Worm (Caenorhabditis elegans) whole organism, L2 larva: ENCODE results near the gene far-1.

Experiments
- C34F6.9 ChIP-seq: fragments of 150-350 bp; optimal IDR thresholded peaks from 2 replicates; lab custom pipeline; 2014; ENCODE audit warnings: missing biosample characterization, missing genetic modification characterization
- Y55F3AM.14 ChIP-seq: fragments of 200-800 bp; sonication (Bioruptor generic); optimal IDR thresholded peaks from 2 replicates; lab custom pipeline; 2018; ENCODE audit warnings: mild to moderate bottlenecking, missing genetic modification characterization, missing compliant biosample characterization
- ZK546.5 ChIP-seq: sonication (generic microtip); optimal IDR thresholded peaks from 2 replicates; lab custom pipeline; 2017; ENCODE audit warnings: missing biosample characterization, missing genetic modification characterization
- alr-1 ChIP-seq: fragments of 150-350 bp; optimal IDR thresholded peaks from 2 replicates; lab custom pipeline; 2014; ENCODE audit warnings: missing biosample characterization, missing genetic modification characterization
- aly-2 ChIP-seq: fragments of 150-350 bp; optimal IDR thresholded peaks from 2 replicates; lab custom pipeline; 2014; ENCODE audit warnings: missing biosample characterization, missing genetic modification characterization
- ama-1 ChIP-seq: fragments of 150-350 bp; optimal IDR thresholded peaks from 2 replicates; lab custom pipeline; 2018; ENCODE audit warnings: inconsistent platforms
- ceh-16 ChIP-seq: fragments of 150-350 bp; optimal IDR thresholded peaks from 2 replicates; lab custom pipeline; 2014; ENCODE audit warnings: missing biosample characterization, missing genetic modification characterization
- ceh-82 ChIP-seq: fragments of 150-350 bp; optimal IDR thresholded peaks from 2 replicates; lab custom pipeline; 2014; ENCODE audit warnings: missing biosample characterization, missing genetic modification characterization
- crh-2 ChIP-seq: sonication (generic microtip); optimal IDR thresholded peaks from 2 replicates; lab custom pipeline; 2017; ENCODE audit warnings: missing biosample characterization, missing genetic modification characterization
- dmd-4 ChIP-seq: sonication (generic microtip); optimal IDR thresholded peaks from 2 replicates; lab custom pipeline; 2017; ENCODE audit warnings: missing biosample characterization, missing genetic modification characterization
- egl-27 ChIP-seq: sonication (generic microtip); optimal IDR thresholded peaks from 3 replicates; lab custom pipeline; 2017; ENCODE audit warnings: missing biosample characterization, missing genetic modification reagents, missing genetic modification characterization
- elt-1 ChIP-seq: fragments of 150-350 bp; optimal IDR thresholded peaks from 2 replicates; lab custom pipeline; 2014; ENCODE audit warnings: missing biosample characterization, missing genetic modification characterization
- elt-3 ChIP-seq: sonication (generic microtip); optimal IDR thresholded peaks from 2 replicates; lab custom pipeline; 2017; ENCODE audit warnings: missing biosample characterization, missing genetic modification characterization
- fos-1 ChIP-seq: fragments of 150-350 bp; optimal IDR thresholded peaks from 2 replicates; lab custom pipeline; 2014; ENCODE audit warnings: missing biosample characterization, missing genetic modification characterization
- gmeb-1 ChIP-seq: fragments of 150-350 bp; optimal IDR thresholded peaks from 2 replicates; lab custom pipeline; 2014; ENCODE audit warnings: missing biosample characterization, missing genetic modification characterization
- lin-11 ChIP-seq: fragments of 150-350 bp; sonication (generic microtip); optimal IDR thresholded peaks from 2 replicates; lab custom pipeline; 2014; ENCODE audit warnings: missing biosample characterization, missing genetic modification characterization, inconsistent platforms, mixed read lengths
- lin-13 ChIP-seq: fragments of 150-350 bp; optimal IDR thresholded peaks from 2 replicates; lab custom pipeline; 2014; ENCODE audit warnings: missing biosample characterization, missing genetic modification reagents, missing genetic modification characterization
- lin-39 ChIP-seq: fragments of 150-350 bp; optimal IDR thresholded peaks from 2 replicates; lab custom pipeline; 2014; ENCODE audit warnings: missing biosample characterization, missing genetic modification reagents, missing genetic modification characterization
- lsy-2 ChIP-seq, 2 experiments: fragments of 150-350 bp in 1 of 2; sonication (generic microtip) in 1 of 2; optimal IDR thresholded peaks; 2 replicates each; lab custom pipeline; 2014 to 2017; ENCODE audit warnings: missing biosample characterization in 2 of 2, missing genetic modification characterization in 2 of 2
- mab-5 ChIP-seq: fragments of 150-350 bp; optimal IDR thresholded peaks from 2 replicates; lab custom pipeline; 2014; ENCODE audit warnings: missing biosample characterization, missing genetic modification characterization
- mbf-1 ChIP-seq: sonication (generic microtip); optimal IDR thresholded peaks from 2 replicates; lab custom pipeline; 2017; ENCODE audit warnings: missing biosample characterization, missing genetic modification characterization
- mdl-1 ChIP-seq, 2 experiments: fragments of 150-350 bp in 1 of 2; sonication (generic microtip) in 1 of 2; optimal IDR thresholded peaks; 2 replicates each; lab custom pipeline; 2017; ENCODE audit warnings: missing biosample characterization in 2 of 2, missing genetic modification characterization in 2 of 2
- nhr-10 ChIP-seq: sonication (generic microtip); optimal IDR thresholded peaks from 2 replicates; lab custom pipeline; 2017; ENCODE audit warnings: missing biosample characterization, missing genetic modification characterization
- nhr-11 ChIP-seq: fragments of 150-350 bp; optimal IDR thresholded peaks from 2 replicates; lab custom pipeline; 2014; ENCODE audit warnings: missing biosample characterization, missing genetic modification characterization
- nhr-12 ChIP-seq: fragments of 150-350 bp; optimal IDR thresholded peaks from 2 replicates; lab custom pipeline; 2014; ENCODE audit warnings: missing biosample characterization, missing genetic modification characterization
- nhr-129 ChIP-seq: fragments of 150-350 bp; optimal IDR thresholded peaks from 2 replicates; lab custom pipeline; 2014; ENCODE audit warnings: missing biosample characterization, missing genetic modification characterization
- nhr-21 ChIP-seq: fragments of 150-350 bp; optimal IDR thresholded peaks from 2 replicates; lab custom pipeline; 2014; ENCODE audit warnings: missing biosample characterization, missing genetic modification characterization
- nhr-23 ChIP-seq: fragments of 150-350 bp; optimal IDR thresholded peaks from 2 replicates; lab custom pipeline; 2014; ENCODE audit warnings: missing biosample characterization, missing genetic modification reagents, missing genetic modification characterization
- nhr-237 ChIP-seq: fragments of 150-350 bp; optimal IDR thresholded peaks from 2 replicates; lab custom pipeline; 2014; ENCODE audit warnings: missing biosample characterization, missing genetic modification characterization
- nhr-25 ChIP-seq: fragments of 150-350 bp; sonication (generic microtip); optimal IDR thresholded peaks from 3 replicates; lab custom pipeline; 2014; ENCODE audit warnings: missing biosample characterization, missing genetic modification characterization
- nhr-6 ChIP-seq: fragments of 150-350 bp; optimal IDR thresholded peaks from 2 replicates; lab custom pipeline; 2014; ENCODE audit warnings: missing biosample characterization, missing genetic modification characterization
- nhr-77 ChIP-seq: fragments of 150-350 bp; optimal IDR thresholded peaks from 2 replicates; lab custom pipeline; 2014; ENCODE audit warnings: missing biosample characterization, missing genetic modification characterization
- peb-1 ChIP-seq: fragments of 150-350 bp; optimal IDR thresholded peaks from 2 replicates; lab custom pipeline; 2014; ENCODE audit warnings: missing biosample characterization, missing genetic modification characterization
- sem-4 ChIP-seq: fragments of 150-350 bp; optimal IDR thresholded peaks from 2 replicates; lab custom pipeline; 2014; ENCODE audit warnings: missing biosample characterization, missing genetic modification reagents, missing genetic modification characterization
- skn-1 ChIP-seq: sonication (generic microtip); optimal IDR thresholded peaks from 2 replicates; lab custom pipeline; 2017; ENCODE audit warnings: missing biosample characterization, missing genetic modification characterization
- sma-3 ChIP-seq: sonication (generic microtip); optimal IDR thresholded peaks from 2 replicates; lab custom pipeline; 2016; ENCODE audit warnings: missing genetic modification reagents, missing genetic modification characterization, missing compliant biosample characterization
- sma-9 ChIP-seq, 2 experiments: fragments of 150-350 bp in 1 of 2; sonication (generic microtip) in 1 of 2; optimal IDR thresholded peaks; 2 replicates each; lab custom pipeline; 2014 to 2016; ENCODE audit warnings: missing genetic modification characterization in 2 of 2, mild to moderate bottlenecking in 1 of 2, missing biosample characterization in 1 of 2, missing compliant biosample characterization in 1 of 2, missing genetic modification reagents in 1 of 2, moderate library complexity in 1 of 2
- snpc-4 ChIP-seq: fragments of 150-350 bp; optimal IDR thresholded peaks from 2 replicates; lab custom pipeline; 2014; ENCODE audit warnings: missing biosample characterization, missing genetic modification characterization
- unc-39 ChIP-seq: fragments of 150-350 bp; optimal IDR thresholded peaks from 2 replicates; lab custom pipeline; 2014; ENCODE audit warnings: missing biosample characterization, missing genetic modification characterization
- unc-55 ChIP-seq: fragments of 150-350 bp; sonication (generic microtip); optimal IDR thresholded peaks from 3 replicates; lab custom pipeline; 2014; ENCODE audit warnings: missing biosample characterization, missing genetic modification reagents, missing genetic modification characterization
- zag-1 ChIP-seq: fragments of 150-350 bp; optimal IDR thresholded peaks from 2 replicates; lab custom pipeline; 2014; ENCODE audit warnings: missing biosample characterization, missing genetic modification characterization
- ztf-1 ChIP-seq: fragments of 200-800 bp; sonication (Bioruptor generic); conservative IDR thresholded peaks from 2 replicates; pipeline ENCODE4 v1.3.6; 2022; ENCODE audit warnings: missing genetic modification characterization, missing compliant biosample characterization
- ztf-11 ChIP-seq: sonication (generic microtip); optimal IDR thresholded peaks from 2 replicates; lab custom pipeline; 2017; ENCODE audit warnings: missing biosample characterization, missing genetic modification characterization
- ztf-4 ChIP-seq: fragments of 150-350 bp; optimal IDR thresholded peaks from 2 replicates; lab custom pipeline; 2014; ENCODE audit warnings: missing biosample characterization, missing genetic modification characterization

The far-1 gene

ce11 chrIII:9058959-9059534 lies 21.9 kb downstream of the far-1 start, which contains the start of gene gst-1 (continued):
- TF ChIP-seq crh-2 = peak; percentile 84
- TF ChIP-seq skn-1 = peak; percentile 97
- no peak for TF ChIP-seq ZK546.5
- TF ChIP-seq ztf-4 (tag; lab: Kevin White, UChicago) = no peak
- no peak for TF ChIP-seq elt-1 (tag; lab: Kevin White, UChicago)
- TF ChIP-seq nhr-10 (tag; lab: Kevin White, UChicago) = no peak
- TF ChIP-seq nhr-6 (tag; lab: Kevin White, UChicago) = no peak
- TF ChIP-seq sem-4 = no peak
- peak; percentile 16 for TF ChIP-seq fos-1 (tag; lab: Kevin White, UChicago)
- TF ChIP-seq mbf-1 = no peak
- no peak for TF ChIP-seq nhr-77
- no peak for TF ChIP-seq nhr-12 (tag; lab: Kevin White, UChicago)
- no peak for TF ChIP-seq nhr-23 (tag; lab: Kevin White, UChicago)
- no peak for TF ChIP-seq Y55F3AM.14 (GFP tag; lab: Kevin White, UChicago)
- no peak for TF ChIP-seq snpc-4 (tag; lab: Kevin White, UChicago)
- no peak for TF ChIP-seq nhr-25 (tag; lab: Kevin White, UChicago)
- TF ChIP-seq nhr-11 (tag; lab: Kevin White, UChicago) = no peak
- TF ChIP-seq lsy-2 (tag; optimal IDR thresholded peaks at IDR 0.05; lab: Kevin White, UChicago) = peak in 1 of 2 experiments; percentile 40
- no peak for TF ChIP-seq peb-1

ce11 chrIII:9054414-9055147 lies 26.4 kb downstream of the far-1 start, which contains the start of gene cls-2:
Gene cls-2, plus strand, starts transcription at chrIII:9055048.
- TF ChIP-seq ama-1 (lab: Kevin White, UChicago) (no peak), unc-55 (GFP tag; lab: Kevin White, UChicago) (peak; percentile 17), lsy-2 (tag; optimal IDR thresholded peaks at IDR 0.05; lab: Kevin White, UChicago) (peak in 1 of 2 experiments; percentile 23), C34F6.9 (tag; lab: Kevin White, UChicago) (peak; percentile 12), nhr-25 (tag; lab: Kevin White, UChicago) (no peak), nhr-129 (peak; percentile 60), ztf-1 (no peak), crh-2 (peak; percentile 31)

- TF ChIP-seq aly-2 (tag; lab: Kevin White, UChicago) = no peak
- TF ChIP-seq snpc-4 (tag; lab: Kevin White, UChicago) = peak; percentile 66
- TF ChIP-seq elt-1 (tag; lab: Kevin White, UChicago) = no peak
- TF ChIP-seq ZK546.5 = no peak
- peak; percentile 95 for TF ChIP-seq nhr-129
- TF ChIP-seq nhr-237 = no peak
- no peak for TF ChIP-seq elt-3
- TF ChIP-seq skn-1 = peak; percentile 36
- peak; percentile 75 for TF ChIP-seq nhr-6 (tag; lab: Kevin White, UChicago)
- peak; percentile 91 for TF ChIP-seq fos-1 (tag; lab: Kevin White, UChicago)
- peak; percentile 82 for TF ChIP-seq egl-27
- peak; percentile 97 for TF ChIP-seq C34F6.9 (tag; lab: Kevin White, UChicago)
- TF ChIP-seq ama-1 (lab: Kevin White, UChicago) = peak; percentile 98
- TF ChIP-seq nhr-12 (tag; lab: Kevin White, UChicago) = peak; percentile 1
- peak; percentile 96 for TF ChIP-seq nhr-25 (tag; lab: Kevin White, UChicago)
- TF ChIP-seq zag-1 (tag; lab: Kevin White, UChicago) = peak; percentile 37
- peak; percentile 88 to 96 for TF ChIP-seq mdl-1 (tag; optimal IDR thresholded peaks at IDR 0.05; lab: Kevin White, UChicago)
- no peak for TF ChIP-seq dmd-4 (tag; lab: Kevin White, UChicago)
- peak; percentile 96 for TF ChIP-seq nhr-21 (tag; lab: Kevin White, UChicago)
- TF ChIP-seq sma-9 (GFP tag; optimal IDR thresholded peaks at IDR 0.05; lab: Kevin White, UChicago) = peak; percentile 87
- no peak for TF ChIP-seq sma-9 (tag; optimal IDR thresholded peaks at IDR 0.05; lab: Kevin White, UChicago)
- no peak for TF ChIP-seq mab-5 (tag; lab: Kevin White, UChicago)
- no peak for TF ChIP-seq ztf-11 (tag; lab: Kevin White, UChicago)
- no peak for TF ChIP-seq ceh-82 (tag; lab: Kevin White, UChicago)
- no peak for TF ChIP-seq nhr-11 (tag; lab: Kevin White, UChicago)
- no peak for TF ChIP-seq lin-39
- peak; percentile 95 for TF ChIP-seq Y55F3AM.14 (GFP tag; lab: Kevin White, UChicago)
- no peak for TF ChIP-seq peb-1
- TF ChIP-seq gmeb-1 (tag; lab: Kevin White, UChicago) = peak; percentile 82
- peak; percentile 13 for TF ChIP-seq ceh-16 (tag; lab: Kevin White, UChicago)
- TF ChIP-seq crh-2 = peak; percentile 98
- TF ChIP-seq nhr-77 = no peak
- TF ChIP-seq lin-11 = peak; percentile 87
- peak; percentile 80 for TF ChIP-seq unc-55 (GFP tag; lab: Kevin White, UChicago)
- no peak for TF ChIP-seq alr-1 (tag; lab: Kevin White, UChicago)
- peak; percentile 97 for TF ChIP-seq ztf-1
- TF ChIP-seq unc-39 (tag; lab: Kevin White, UChicago) = no peak
- TF ChIP-seq sma-3 (GFP tag; lab: Kevin White, UChicago) = peak; percentile 98
- TF ChIP-seq lsy-2 (tag; optimal IDR thresholded peaks at IDR 0.05; lab: Kevin White, UChicago) = peak; percentile 80 to 92
- TF ChIP-seq nhr-10 (tag; lab: Kevin White, UChicago) = peak; percentile 80
- peak; percentile 92 for TF ChIP-seq sem-4
- peak; percentile 84 for TF ChIP-seq lin-13 (GFP tag; lab: Kevin White, UChicago)
- no peak for TF ChIP-seq mbf-1
Measured at ce11 chrIII:9053740-9054252, 27.2 kb downstream of the far-1 start, which contains the start of gene R107.5. Gene R107.5, minus strand, starts transcription at chrIII:9053790.
